Worm (Caenorhabditis elegans) whole organism, mixed stage, embryonic: ENCODE measurements around the gene W03D2.9.

Source experiments
- M03D4.4 ChIP-seq: sonication (generic microtip); optimal IDR thresholded peaks from 2 replicates; lab custom pipeline; 2017; ENCODE audit warnings: mild to moderate bottlenecking, missing genetic modification characterization, missing compliant biosample characterization
- bed-3 ChIP-seq: fragments of 200-800 bp; sonication (Bioruptor generic); optimal IDR thresholded peaks from 3 replicates; lab custom pipeline; 2018; ENCODE audit warnings: mild to moderate bottlenecking, missing genetic modification characterization, moderate library complexity, missing compliant biosample characterization
- blmp-1 ChIP-seq: fragments of 150-350 bp; optimal IDR thresholded peaks from 2 replicates; lab custom pipeline; 2014; ENCODE audit warnings: missing biosample characterization, missing genetic modification characterization
- ceh-39 ChIP-seq: fragments of 150-350 bp; optimal IDR thresholded peaks from 2 replicates; lab custom pipeline; 2014; ENCODE audit warnings: missing biosample characterization, missing genetic modification characterization
- ceh-83 ChIP-seq: fragments of 200-800 bp; sonication (Bioruptor generic); optimal IDR thresholded peaks from 2 replicates; lab custom pipeline; 2018; ENCODE audit warnings: mild to moderate bottlenecking, missing genetic modification characterization, missing compliant biosample characterization
- ces-1 ChIP-seq: fragments of 150-350 bp; optimal IDR thresholded peaks from 2 replicates; lab custom pipeline; 2014; ENCODE audit warnings: missing biosample characterization, missing genetic modification reagents, missing genetic modification characterization
- cnd-1 ChIP-seq: fragments of 200-800 bp; sonication (Bioruptor generic); optimal IDR thresholded peaks from 2 replicates; lab custom pipeline; 2018; ENCODE audit warnings: mild to moderate bottlenecking, missing genetic modification characterization, missing compliant biosample characterization
- drap-1 ChIP-seq: fragments of 200-800 bp; sonication (Bioruptor generic); optimal IDR thresholded peaks from 3 replicates; lab custom pipeline; 2018; ENCODE audit warnings: mild to moderate bottlenecking, missing genetic modification characterization, missing compliant biosample characterization
- elt-1 ChIP-seq: sonication (generic microtip); optimal IDR thresholded peaks from 2 replicates; lab custom pipeline; 2017; ENCODE audit warnings: missing genetic modification characterization, mild to moderate bottlenecking, missing compliant biosample characterization, antibody characterized with exemption, moderate library complexity, borderline replicate concordance; ENCODE audit not compliant: insufficient read depth
- flh-1 ChIP-seq: fragments of 200-800 bp; sonication (Bioruptor generic); optimal IDR thresholded peaks from 2 replicates; lab custom pipeline; 2018; ENCODE audit warnings: mild to moderate bottlenecking, missing genetic modification characterization, moderate library complexity, missing compliant biosample characterization
- ham-2 ChIP-seq: fragments of 200-800 bp; sonication (Bioruptor generic); optimal IDR thresholded peaks from 2 replicates; lab custom pipeline; 2018; ENCODE audit warnings: mild to moderate bottlenecking, missing genetic modification characterization, missing compliant biosample characterization
- hlh-1 ChIP-seq: fragments of 150-350 bp; optimal IDR thresholded peaks from 2 replicates; lab custom pipeline; 2014; ENCODE audit warnings: missing biosample characterization, missing genetic modification reagents, missing genetic modification characterization
- lin-13 ChIP-seq: fragments of 150-350 bp; optimal IDR thresholded peaks from 2 replicates; lab custom pipeline; 2014; ENCODE audit warnings: missing biosample characterization, missing genetic modification characterization
- lin-32 ChIP-seq: fragments of 200-800 bp; sonication (Bioruptor generic); optimal IDR thresholded peaks from 2 replicates; lab custom pipeline; 2018; ENCODE audit warnings: mild to moderate bottlenecking, missing genetic modification characterization, missing compliant biosample characterization
- lsy-2 ChIP-seq: fragments of 150-350 bp; optimal IDR thresholded peaks from 2 replicates; lab custom pipeline; 2014; ENCODE audit warnings: missing biosample characterization, missing genetic modification characterization
- mab-5 ChIP-seq: fragments of 150-350 bp; optimal IDR thresholded peaks from 2 replicates; lab custom pipeline; 2014; ENCODE audit warnings: missing biosample characterization, missing genetic modification characterization
- mep-1 ChIP-seq: fragments of 150-350 bp; optimal IDR thresholded peaks from 2 replicates; lab custom pipeline; 2017; ENCODE audit warnings: missing biosample characterization, missing genetic modification reagents, missing genetic modification characterization, inconsistent platforms
- mls-2 ChIP-seq: sonication (generic microtip); optimal IDR thresholded peaks from 2 replicates; lab custom pipeline; 2016; ENCODE audit warnings: mild to moderate bottlenecking, missing genetic modification characterization, moderate library complexity, missing compliant biosample characterization
- nhr-12 ChIP-seq: fragments of 150-350 bp; optimal IDR thresholded peaks from 2 replicates; lab custom pipeline; 2014; ENCODE audit warnings: missing biosample characterization, missing genetic modification characterization
- nhr-2 ChIP-seq: fragments of 150-350 bp; optimal IDR thresholded peaks from 2 replicates; lab custom pipeline; 2014; ENCODE audit warnings: missing biosample characterization, missing genetic modification characterization
- nhr-237 ChIP-seq: fragments of 150-350 bp; optimal IDR thresholded peaks from 2 replicates; lab custom pipeline; 2014; ENCODE audit warnings: missing biosample characterization, missing genetic modification characterization
- nhr-28 ChIP-seq: fragments of 150-350 bp; optimal IDR thresholded peaks from 2 replicates; lab custom pipeline; 2014; ENCODE audit warnings: missing biosample characterization, missing genetic modification characterization
- nhr-76 ChIP-seq: sonication (generic microtip); optimal IDR thresholded peaks from 2 replicates; lab custom pipeline; 2017; ENCODE audit warnings: missing biosample characterization, missing genetic modification characterization
- pha-4 ChIP-seq: fragments of 150-350 bp; optimal IDR thresholded peaks from 2 replicates; lab custom pipeline; 2018; ENCODE audit warnings: missing biosample characterization, missing genetic modification reagents, missing genetic modification characterization
- snpc-4 ChIP-seq: fragments of 150-350 bp; optimal IDR thresholded peaks from 2 replicates; lab custom pipeline; 2014; ENCODE audit warnings: missing biosample characterization, missing genetic modification characterization
- unc-120 ChIP-seq: sonication (generic microtip); optimal IDR thresholded peaks from 2 replicates; lab custom pipeline; 2017; ENCODE audit warnings: missing genetic modification characterization, missing compliant biosample characterization; ENCODE audit not compliant: poor library complexity, severe bottlenecking
- unc-39 ChIP-seq: fragments of 150-350 bp; optimal IDR thresholded peaks from 2 replicates; lab custom pipeline; 2014; ENCODE audit warnings: missing biosample characterization, missing genetic modification characterization
- unc-62 ChIP-seq: fragments of 150-350 bp; optimal IDR thresholded peaks from 2 replicates; lab custom pipeline; 2014; ENCODE audit warnings: missing biosample characterization, missing genetic modification reagents, missing genetic modification characterization
- ztf-11 ChIP-seq: fragments of 150-350 bp; optimal IDR thresholded peaks from 2 replicates; lab custom pipeline; 2014; ENCODE audit warnings: missing biosample characterization, missing genetic modification characterization

The W03D2.9 gene

DNA sequence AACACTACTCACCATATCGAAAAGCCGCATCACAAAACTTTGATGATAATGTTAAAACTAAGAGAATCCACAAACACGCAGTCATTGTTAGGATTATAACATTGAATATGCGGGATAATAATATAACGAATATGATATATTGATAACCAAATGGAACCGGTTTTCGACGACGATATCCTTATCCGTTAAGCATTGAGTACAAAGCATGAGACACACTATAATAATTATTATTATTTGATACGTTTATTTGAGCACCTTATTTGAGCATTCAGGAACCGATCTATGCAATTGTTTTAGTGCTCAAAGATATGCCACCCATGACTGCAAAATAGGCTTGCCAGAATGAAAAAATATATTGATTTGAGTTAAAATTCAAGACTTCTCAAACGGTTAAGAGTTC is at the start of gene W03D2.9:
Gene W03D2.9 (minus strand): TSS at position 101 of the 400 bp plus-strand sequence.
- no peak for TF ChIP-seq elt-1 (tag; lab: Kevin White, UChicago)
- no peak for TF ChIP-seq hlh-1 (tag; lab: Kevin White, UChicago)
- TF ChIP-seq mab-5, result no peak
- TF ChIP-seq ztf-11 (tag; lab: Kevin White, UChicago), result no peak
- TF ChIP-seq drap-1 (GFP tag; lab: Kevin White, UChicago), result no peak
- no peak for TF ChIP-seq ceh-83
- TF ChIP-seq nhr-12 (tag; lab: Kevin White, UChicago), result no peak
- TF ChIP-seq bed-3, result no peak

DNA sequence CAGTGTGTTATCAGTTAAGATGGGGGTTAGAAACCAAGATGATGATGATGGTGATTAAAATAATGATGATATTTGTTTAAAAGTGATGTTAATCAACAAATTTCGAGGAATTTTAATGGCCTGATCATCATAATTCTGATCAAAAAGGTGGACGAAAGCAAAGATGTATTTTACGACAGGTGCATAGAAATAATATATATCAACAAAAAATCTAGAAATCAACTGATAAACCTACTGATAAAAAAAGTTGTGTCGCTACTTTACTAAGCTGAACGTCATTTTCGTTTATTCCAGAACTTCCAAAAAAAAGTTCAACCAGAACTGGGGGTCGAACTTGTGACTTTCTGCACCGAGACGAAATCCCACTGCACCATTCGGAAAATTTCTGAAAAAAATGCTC is 48.6 kb upstream of the W03D2.9 start, which contains the start of gene mul-1:
Gene mul-1 (minus strand): TSS at position 84 of the 400 bp plus-strand sequence.
- no peak for TF ChIP-seq elt-1 (tag; lab: Kevin White, UChicago)
- no peak for TF ChIP-seq unc-39 (tag; lab: Kevin White, UChicago)
- no peak for TF ChIP-seq ham-2 (GFP tag; lab: Kevin White, UChicago)
- no peak for TF ChIP-seq ceh-39 (tag; lab: Kevin White, UChicago)
- no peak for TF ChIP-seq drap-1 (GFP tag; lab: Kevin White, UChicago)
- no peak for TF ChIP-seq nhr-76
- no peak for TF ChIP-seq lin-32
- TF ChIP-seq mab-5, result no peak
- TF ChIP-seq cnd-1 (tag; lab: Kevin White, UChicago), result no peak
- no peak for TF ChIP-seq nhr-2 (tag; lab: Kevin White, UChicago)
- TF ChIP-seq mls-2 (tag; lab: Kevin White, UChicago), result no peak
- TF ChIP-seq nhr-12 (tag; lab: Kevin White, UChicago), result no peak
- TF ChIP-seq hlh-1 (tag; lab: Kevin White, UChicago), result no peak
- no peak for TF ChIP-seq M03D4.4 (tag; lab: Kevin White, UChicago)

DNA sequence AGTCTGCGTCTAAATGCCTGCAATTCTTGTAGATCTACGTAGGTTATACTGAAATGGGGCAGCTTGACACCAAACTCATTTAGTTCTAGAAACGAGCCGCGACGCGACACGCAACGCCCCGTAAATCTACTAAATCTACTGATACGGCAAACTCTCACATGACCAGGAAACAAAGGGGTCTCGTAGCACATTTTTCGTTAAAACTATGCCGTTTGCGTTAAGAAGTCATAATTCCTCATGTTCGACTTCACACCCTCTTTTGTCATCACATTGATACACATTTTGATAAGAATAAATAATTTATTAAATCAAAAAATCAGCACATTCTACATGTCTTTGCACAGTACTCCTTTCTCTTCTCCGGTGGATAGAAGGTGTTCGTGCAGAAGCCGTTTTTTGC is 46.5 kb upstream of the W03D2.9 start:
- TF ChIP-seq ceh-83 (no peak), nhr-2 (tag; lab: Kevin White, UChicago) (no peak), nhr-237 (tag; lab: Kevin White, UChicago) (no peak), mab-5 (no peak), nhr-28 (no peak), flh-1 (no peak), unc-62 (no peak), unc-120 (tag; lab: Kevin White, UChicago) (no peak), nhr-12 (tag; lab: Kevin White, UChicago) (no peak)

DNA sequence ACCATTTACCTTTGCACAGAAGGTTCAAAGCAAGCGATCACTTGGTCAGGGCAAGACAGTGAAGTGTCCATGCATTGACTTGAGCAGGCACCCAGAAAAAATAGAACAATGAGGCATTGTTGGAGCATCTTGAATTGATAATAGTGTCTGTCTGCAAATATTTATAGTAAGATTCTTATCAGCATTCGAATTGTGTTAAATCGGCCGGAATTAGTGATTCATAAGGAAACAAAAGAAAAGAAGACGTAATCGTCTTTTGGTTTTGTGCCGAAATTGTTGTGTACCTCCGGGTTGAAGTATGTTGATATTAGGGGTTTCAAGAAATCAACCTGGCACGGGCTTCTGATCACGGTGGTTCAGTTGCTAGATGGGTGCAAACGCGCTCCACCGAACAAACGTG is 45.8 kb upstream of the W03D2.9 start, which contains the start of gene F49F1.5:
Gene F49F1.5 (minus strand): TSS at position 153 of the 400 bp plus-strand sequence.
- TF ChIP-seq unc-120 (tag; lab: Kevin White, UChicago), result no peak
- TF ChIP-seq lsy-2 (tag; lab: Kevin White, UChicago), result no peak
- TF ChIP-seq mep-1 (tag; lab: Kevin White, UChicago), result no peak
- TF ChIP-seq lin-32, result no peak
- no peak for TF ChIP-seq unc-39 (tag; lab: Kevin White, UChicago)
- TF ChIP-seq ztf-11 (tag; lab: Kevin White, UChicago), result no peak
- no peak for TF ChIP-seq blmp-1 (tag; lab: Kevin White, UChicago)
- no peak for TF ChIP-seq ceh-39 (tag; lab: Kevin White, UChicago)
- TF ChIP-seq snpc-4, result no peak
- no peak for TF ChIP-seq mab-5
- no peak for TF ChIP-seq pha-4

DNA sequence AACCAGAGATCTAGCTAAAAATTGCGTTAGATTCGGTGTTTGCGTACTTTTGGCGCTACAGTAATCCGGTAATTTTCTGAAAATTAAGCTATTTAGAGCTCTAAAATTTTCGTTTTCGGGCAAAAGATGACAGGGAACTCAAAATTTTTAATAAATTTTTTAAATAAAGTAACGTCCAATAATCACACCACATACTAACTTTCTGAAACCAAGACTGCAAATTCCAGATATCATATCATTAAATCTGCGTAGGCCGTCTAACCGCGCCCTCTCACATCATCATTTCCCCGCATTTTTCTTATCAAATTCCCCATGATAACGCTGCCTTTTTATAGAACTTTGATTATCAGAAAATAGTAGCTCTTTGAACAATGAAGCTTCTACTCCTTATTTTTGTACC is 42.9 kb upstream of the W03D2.9 start, which contains the start of gene drd-50:
Gene drd-50 (plus strand): TSS at position 301 of the 400 bp plus-strand sequence.
- TF ChIP-seq ceh-39 (tag; lab: Kevin White, UChicago) (no peak), mab-5 (no peak), nhr-237 (tag; lab: Kevin White, UChicago) (no peak), lin-13 (tag; lab: Kevin White, UChicago) (no peak), blmp-1 (tag; lab: Kevin White, UChicago) (no peak), ham-2 (GFP tag; lab: Kevin White, UChicago) (no peak), mls-2 (tag; lab: Kevin White, UChicago) (no peak), unc-62 (no peak), lsy-2 (tag; lab: Kevin White, UChicago) (no peak), bed-3 (no peak), elt-1 (tag; lab: Kevin White, UChicago) (no peak), hlh-1 (tag; lab: Kevin White, UChicago) (no peak), flh-1 (no peak), snpc-4 (no peak), ces-1 (GFP tag; lab: Kevin White, UChicago) (no peak)
- TF ChIP-seq, all 35 proteins: peak for 0
